Worm (Caenorhabditis elegans): ENCODE results near the gene F32D8.15.
A peak's percentile ranks its signal among the peaks of the same experiment; 100 is the strongest.

F32D8.15 gene

ce11 chrV:10909959-10910358 is 6.1 kb downstream of the F32D8.15 start:
- no peak for TF ChIP-seq nhr-42 (GFP tag; IDR thresholded peaks at IDR 0.05)
- no peak for TF ChIP-seq nhr-6 (tag; optimal IDR thresholded peaks at IDR 0.05)
- TF ChIP-seq ceh-44 (GFP tag; IDR thresholded peaks at IDR 0.05) = no peak
- TF ChIP-seq ztf-7 (tag; optimal IDR thresholded peaks at IDR 0.05) = no peak
- TF ChIP-seq fkh-10 (GFP tag; optimal IDR thresholded peaks at IDR 0.05) = no peak
- TF ChIP-seq nhr-10 (tag; optimal IDR thresholded peaks at IDR 0.05) = no peak
- TF ChIP-seq cey-2 (tag; optimal IDR thresholded peaks at IDR 0.05; ENCODE audit: borderline replicate concordance, insufficient read depth) = no peak
- no peak for TF ChIP-seq hlh-11 (tag; optimal IDR thresholded peaks at IDR 0.05)
- no peak for TF ChIP-seq snpc-1.2 (GFP tag; IDR thresholded peaks at IDR 0.05)
- no peak for TF ChIP-seq set-16 (GFP tag; IDR thresholded peaks at IDR 0.05)
- no peak for TF ChIP-seq F10B5.3 (tag; optimal IDR thresholded peaks at IDR 0.05)
- no peak for TF ChIP-seq zfp-3 (GFP tag; conservative IDR thresholded peaks at IDR 0.05)
- no peak for TF ChIP-seq hmg-1.1 (GFP tag; IDR thresholded peaks at IDR 0.05)
- TF ChIP-seq egl-43 (GFP tag; IDR thresholded peaks at IDR 0.05) = no peak
- no peak for TF ChIP-seq nhr-76 (tag; optimal IDR thresholded peaks at IDR 0.05)

ce11 chrV:10915922-10916321 is 12.1 kb downstream of the F32D8.15 start:
- no peak for TF ChIP-seq tra-1 (GFP tag; IDR thresholded peaks at IDR 0.05)
- no peak for TF ChIP-seq Y75B8A.6 (GFP tag; IDR thresholded peaks at IDR 0.05)
- no peak for TF ChIP-seq ces-1 (GFP tag; optimal IDR thresholded peaks at IDR 0.05)
- TF ChIP-seq F37D6.2 (tag; optimal IDR thresholded peaks at IDR 0.05) = no peak
- TF ChIP-seq madf-5 (GFP tag; IDR thresholded peaks at IDR 0.05) = no peak
- no peak for TF ChIP-seq hlh-11 (tag; optimal IDR thresholded peaks at IDR 0.05)
- TF ChIP-seq ama-1 (optimal IDR thresholded peaks at IDR 0.05) = no peak
- TF ChIP-seq hmg-1.1 (GFP tag; IDR thresholded peaks at IDR 0.05) = no peak
- TF ChIP-seq F26F4.8 (GFP tag; conservative IDR thresholded peaks at IDR 0.05) = no peak
- no peak for TF ChIP-seq aha-1 (tag)
- no peak for TF ChIP-seq fos-1 (tag; optimal IDR thresholded peaks at IDR 0.05)
- TF ChIP-seq nhr-10 (tag; optimal IDR thresholded peaks at IDR 0.05) = no peak
- no peak for TF ChIP-seq lin-1 (GFP tag; IDR thresholded peaks at IDR 0.05)
- no peak for TF ChIP-seq aly-2 (tag; optimal IDR thresholded peaks at IDR 0.05)
- no peak for TF ChIP-seq Y48G9A.11 (GFP tag; IDR thresholded peaks at IDR 0.05)
- TF ChIP-seq mdt-29 (GFP tag; IDR thresholded peaks at IDR 0.05) = no peak
- TF ChIP-seq pha-4 (GFP tag; IDR thresholded peaks at IDR 0.05) = no peak
- TF ChIP-seq pha-4 (tag; optimal IDR thresholded peaks at IDR 0.05) = no peak
- no peak for TF ChIP-seq nhr-6 (tag; optimal IDR thresholded peaks at IDR 0.05)

- TF ChIP-seq ceh-32 (tag; optimal IDR thresholded peaks at IDR 0.05; ENCODE audit: poor library complexity) (no peak), unc-39 (tag; optimal IDR thresholded peaks at IDR 0.05) (no peak), jun-1 (tag; optimal IDR thresholded peaks at IDR 0.05) (no peak), mep-1 (tag; optimal IDR thresholded peaks at IDR 0.05) (no peak), nhr-76 (tag; optimal IDR thresholded peaks at IDR 0.05) (no peak), lin-29 (GFP tag; IDR thresholded peaks at IDR 0.05) (no peak), set-16 (GFP tag; IDR thresholded peaks at IDR 0.05) (no peak), F26F4.8 (GFP tag; conservative IDR thresholded peaks at IDR 0.05) (no peak), hlh-30 (tag; optimal IDR thresholded peaks at IDR 0.05; ENCODE audit: insufficient read depth) (no peak), mxl-2 (GFP tag; conservative IDR thresholded peaks at IDR 0.05) (no peak)
Measured at ce11 chrV:10918373-10918772, 14.5 kb downstream of the F32D8.15 start, which contains the start of gene F58B4.2. Gene F58B4.2, minus strand, starts transcription at chrV:10918473.

- TF ChIP-seq F10B5.3 (tag; optimal IDR thresholded peaks at IDR 0.05) = no peak
- TF ChIP-seq cey-2 (tag; optimal IDR thresholded peaks at IDR 0.05; ENCODE audit: borderline replicate concordance, insufficient read depth) = no peak
- TF ChIP-seq arid-1 (GFP tag; conservative IDR thresholded peaks at IDR 0.05) = no peak
- TF ChIP-seq zag-1 (tag; optimal IDR thresholded peaks at IDR 0.05) = no peak
- no peak for TF ChIP-seq zfp-2 (tag; optimal IDR thresholded peaks at IDR 0.05)
- no peak for TF ChIP-seq hlh-30 (tag; optimal IDR thresholded peaks at IDR 0.05; ENCODE audit: insufficient read depth)
- TF ChIP-seq aha-1 (tag) = peak; percentile 36
- no peak for TF ChIP-seq Y105C5A.15 (GFP tag; IDR thresholded peaks at IDR 0.05)
- no peak for TF ChIP-seq ZK546.5 (tag; optimal IDR thresholded peaks at IDR 0.05)
- peak in 1 of 2 experiments; percentile 58 for TF ChIP-seq unc-62 (GFP tag; optimal IDR thresholded peaks at IDR 0.05 in 1 of 2)
- no peak for TF ChIP-seq unc-62 (tag; optimal IDR thresholded peaks at IDR 0.05)
- TF ChIP-seq saeg-2 (GFP tag; IDR thresholded peaks at IDR 0.05) = no peak
- TF ChIP-seq lin-13 (GFP tag; optimal IDR thresholded peaks at IDR 0.05) = no peak
- no peak for TF ChIP-seq lin-39 (tag; optimal IDR thresholded peaks at IDR 0.05)
Measured at ce11 chrV:10921747-10922146, 17.9 kb downstream of the F32D8.15 start, which contains the start of gene nas-31. Gene nas-31, minus strand, starts transcription at chrV:10921847.
